Fruit fly (Drosophila melanogaster): ENCODE measurements around the gene Sfp87B.

The Sfp87B gene

dm6 chr3R:12272826-12273225, at the start of gene Sfp87B:
Gene Sfp87B (plus strand): TSS chr3R:12273126.
- TF ChIP-seq fkh (GFP tag; optimal IDR thresholded peaks at IDR 0.05) (no peak), CG4318 (GFP tag; optimal IDR thresholded peaks at IDR 0.05) (no peak), Hr39 (GFP tag; optimal IDR thresholded peaks at IDR 0.05) (no peak), OdsH (GFP tag; optimal IDR thresholded peaks at IDR 0.05) (no peak), fd85E (GFP tag; optimal IDR thresholded peaks at IDR 0.05) (no peak), pdm3 (GFP tag; optimal IDR thresholded peaks at IDR 0.05) (no peak), fd59A (GFP tag; optimal IDR thresholded peaks at IDR 0.05) (no peak), Ets96B (tag; optimal IDR thresholded peaks at IDR 0.05) (no peak), Ets21C (GFP tag; optimal IDR thresholded peaks at IDR 0.05) (no peak), spab (GFP tag; optimal IDR thresholded peaks at IDR 0.05) (no peak), Eip78C (GFP tag) (no peak), CG8632 (GFP tag; optimal IDR thresholded peaks at IDR 0.05) (no peak), CG8119 (GFP tag; IDR thresholded peaks at IDR 0.05) (no peak), Blimp-1 (GFP tag; optimal IDR thresholded peaks at IDR 0.05) (no peak), CG6163 (GFP tag; IDR thresholded peaks at IDR 0.05) (no peak), CG31627 (GFP tag; optimal IDR thresholded peaks at IDR 0.05) (no peak)

DNA sequence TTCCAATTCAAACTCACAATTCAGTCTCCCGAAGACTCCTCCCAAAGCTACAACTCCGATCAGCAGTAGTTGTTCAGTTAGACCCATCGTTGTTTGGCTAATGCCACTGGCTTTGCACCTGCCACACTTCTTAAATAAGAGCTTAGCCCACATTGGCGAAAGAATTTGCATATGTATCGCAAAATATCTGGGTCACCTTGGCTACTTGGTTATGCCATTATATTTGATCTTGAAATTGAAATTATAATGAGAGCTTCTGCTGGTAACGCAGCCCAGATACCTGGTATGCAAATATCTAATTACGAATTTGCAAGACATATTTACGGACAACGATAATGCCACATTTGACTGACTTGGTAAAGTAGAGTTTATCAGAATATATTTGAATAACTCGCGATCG, 48.0 kb upstream of the Sfp87B start, which contains the start of gene CG17404:
CG17404 (minus strand) TSS at position 101 of the 400 bp plus-strand sequence.
- TF ChIP-seq Hr39 (GFP tag; optimal IDR thresholded peaks at IDR 0.05) = no peak
- no peak for TF ChIP-seq CG34406 (GFP tag; optimal IDR thresholded peaks at IDR 0.05)
- no peak for TF ChIP-seq Hr38 (GFP tag; optimal IDR thresholded peaks at IDR 0.05)
- TF ChIP-seq CG31627 (GFP tag; optimal IDR thresholded peaks at IDR 0.05) = no peak
- TF ChIP-seq CG6808 (GFP tag; optimal IDR thresholded peaks at IDR 0.05) = no peak
- no peak for TF ChIP-seq CG11294 (GFP tag; IDR thresholded peaks at IDR 0.05)
- TF ChIP-seq dac (GFP tag; optimal IDR thresholded peaks at IDR 0.05) = no peak
- TF ChIP-seq CG3919 (GFP tag; optimal IDR thresholded peaks at IDR 0.05) = no peak

DNA sequence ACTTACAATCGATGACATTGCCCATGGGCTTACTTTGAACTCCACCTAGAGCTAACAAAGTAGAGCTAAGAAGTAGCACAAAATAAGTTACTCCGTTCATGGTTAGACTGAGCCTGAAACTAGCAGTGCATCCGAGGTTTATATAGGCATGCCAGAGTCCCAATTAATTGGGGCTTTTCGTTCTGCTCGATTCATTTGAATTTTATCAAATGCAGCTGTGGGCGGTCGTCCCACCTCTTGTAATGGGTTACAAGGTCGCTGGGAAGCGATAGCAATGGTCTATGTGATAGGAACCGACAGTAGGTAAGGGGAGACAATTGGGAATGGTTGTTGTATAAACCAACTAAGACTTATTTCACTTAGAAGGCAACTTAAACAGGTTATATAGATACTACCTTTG, 46.7 kb upstream of the Sfp87B start, which contains the start of gene CG12256:
CG12256 (minus strand) TSS at position 101 of the 400 bp plus-strand sequence.
- TF ChIP-seq CG6854 (GFP tag; optimal IDR thresholded peaks at IDR 0.05) = no peak
- no peak for TF ChIP-seq Blimp-1 (GFP tag; optimal IDR thresholded peaks at IDR 0.05)
- peak; percentile 34 for TF ChIP-seq svp (GFP tag)
- no peak for TF ChIP-seq Sox102F (GFP tag; optimal IDR thresholded peaks at IDR 0.05)

dm6 chr3R:12229113-12229512, 43.8 kb upstream of the Sfp87B start, which contains the start of gene CG3916:
Gene CG3916 (plus strand): TSS chr3R:12229413.
- no peak for TF ChIP-seq CG7368 (GFP tag; optimal IDR thresholded peaks at IDR 0.05)
- no peak for TF ChIP-seq CG8632 (GFP tag; optimal IDR thresholded peaks at IDR 0.05)
- no peak for TF ChIP-seq salr (GFP tag; optimal IDR thresholded peaks at IDR 0.05)
- TF ChIP-seq CG6854 (GFP tag; optimal IDR thresholded peaks at IDR 0.05) = no peak
- peak; percentile 48 for TF ChIP-seq svp (GFP tag)
- no peak for TF ChIP-seq CG10669 (GFP tag; optimal IDR thresholded peaks at IDR 0.05)

DNA sequence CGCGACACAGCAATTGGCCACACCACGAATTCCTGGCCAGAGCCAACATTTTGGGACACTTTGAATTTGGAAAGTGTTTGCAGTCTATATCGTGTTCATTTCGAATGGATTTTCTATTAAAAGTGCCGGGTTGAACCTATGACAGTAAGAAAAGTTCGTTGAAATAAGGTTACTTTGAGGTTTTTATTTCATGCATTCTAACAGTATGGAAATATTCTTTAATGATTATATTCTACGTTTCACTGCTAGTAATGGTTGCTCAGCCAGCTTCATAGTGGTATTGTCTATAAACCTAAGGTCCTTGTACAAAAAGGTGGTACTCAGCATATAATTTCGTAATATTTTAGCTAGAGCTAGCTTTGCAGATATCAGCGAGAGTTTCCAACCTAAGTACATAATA, 40.3 kb upstream of the Sfp87B start, which contains the start of gene Pglym87:
Pglym87 (minus strand) TSS at position 101 of the 400 bp plus-strand sequence.
- no peak for TF ChIP-seq CG3919 (GFP tag; optimal IDR thresholded peaks at IDR 0.05)
- no peak for TF ChIP-seq CG1621 (tag; optimal IDR thresholded peaks at IDR 0.05)
- no peak for TF ChIP-seq dac (GFP tag; optimal IDR thresholded peaks at IDR 0.05)
- TF ChIP-seq CG10631 (GFP tag; optimal IDR thresholded peaks at IDR 0.05) = no peak
- no peak for TF ChIP-seq vri (GFP tag; optimal IDR thresholded peaks at IDR 0.05)
- no peak for TF ChIP-seq CG11902 (GFP tag; optimal IDR thresholded peaks at IDR 0.05)
- TF ChIP-seq CG9139 (GFP tag; optimal IDR thresholded peaks at IDR 0.05) = no peak
- TF ChIP-seq CG15336 (GFP tag; IDR thresholded peaks at IDR 0.05) = no peak
- no peak for TF ChIP-seq Lpt (GFP tag; optimal IDR thresholded peaks at IDR 0.05)
- TF ChIP-seq ss (GFP tag; optimal IDR thresholded peaks at IDR 0.05) = no peak
- TF ChIP-seq CG11762 (GFP tag; optimal IDR thresholded peaks at IDR 0.05; ENCODE audit: insufficient read depth) = no peak
- no peak for TF ChIP-seq Sox102F (GFP tag; optimal IDR thresholded peaks at IDR 0.05)
